Worm (Caenorhabditis elegans) whole organism, early embryonic: ENCODE data around the gene C25F9.2.

ENCODE experiments used
- B0310.2 ChIP-seq: sonication (generic microtip); optimal IDR thresholded peaks from 2 replicates; lab custom pipeline; 2016; ENCODE audit warnings: mild to moderate bottlenecking, missing genetic modification characterization, missing compliant biosample characterization
- F13C5.2 ChIP-seq: sonication (generic microtip); optimal IDR thresholded peaks from 2 replicates; lab custom pipeline; 2017; ENCODE audit warnings: mild to moderate bottlenecking, missing genetic modification characterization, inconsistent platforms, missing compliant biosample characterization
- aly-1 ChIP-seq: sonication (generic microtip); optimal IDR thresholded peaks from 2 replicates; lab custom pipeline; 2016; ENCODE audit warnings: missing genetic modification characterization, missing compliant biosample characterization
- ama-1 ChIP-seq: fragments of 150-350 bp; optimal IDR thresholded peaks from 2 replicates; lab custom pipeline; 2014
- ceh-13 ChIP-seq: fragments of 200-800 bp; sonication (Bioruptor generic); optimal IDR thresholded peaks from 2 replicates; lab custom pipeline; 2018; ENCODE audit warnings: mild to moderate bottlenecking, missing genetic modification characterization, missing compliant biosample characterization
- ceh-36 ChIP-seq: sonication (generic microtip); optimal IDR thresholded peaks from 2 replicates; lab custom pipeline; 2016; ENCODE audit warnings: missing genetic modification characterization, inconsistent platforms, missing compliant biosample characterization
- ets-7 ChIP-seq: sonication (generic microtip); optimal IDR thresholded peaks from 2 replicates; lab custom pipeline; 2016; ENCODE audit warnings: missing genotype, missing genetic modification characterization, missing compliant biosample characterization
- flt-1 ChIP-seq: fragments of 200-800 bp; sonication (Bioruptor generic); IDR thresholded peaks from 2 replicates; pipeline ENCODE4 v1.3.6; 2022; ENCODE audit warnings: missing genetic modification characterization, missing compliant biosample characterization
- hmbx-1 ChIP-seq: sonication (generic microtip); optimal IDR thresholded peaks from 2 replicates; lab custom pipeline; 2016; ENCODE audit warnings: mild to moderate bottlenecking, missing genetic modification characterization, missing compliant biosample characterization
- hmg-4 ChIP-seq: fragments of 200-800 bp; sonication (Bioruptor generic); optimal IDR thresholded peaks from 2 replicates; lab custom pipeline; 2018; ENCODE audit warnings: mild to moderate bottlenecking, missing genetic modification characterization, missing compliant biosample characterization
- hnd-1 ChIP-seq: sonication (generic microtip); optimal IDR thresholded peaks from 2 replicates; lab custom pipeline; 2016; ENCODE audit warnings: missing genetic modification characterization, missing compliant biosample characterization
- pes-1 ChIP-seq: fragments of 200-800 bp; sonication (Bioruptor generic); IDR thresholded peaks from 2 replicates; pipeline ENCODE4 v1.3.6; 2022; ENCODE audit warnings: missing genetic modification reagents, missing genetic modification characterization, missing compliant biosample characterization
- scrt-1 ChIP-seq: fragments of 200-800 bp; sonication (Bioruptor generic); IDR thresholded peaks from 2 replicates; pipeline ENCODE4 v1.3.6; 2022; ENCODE audit warnings: missing genetic modification characterization, missing compliant biosample characterization
- sea-1 ChIP-seq: fragments of 200-800 bp; sonication (Bioruptor generic); conservative IDR thresholded peaks from 2 replicates; pipeline ENCODE4 v1.3.6; 2022; ENCODE audit warnings: missing genetic modification characterization, missing compliant biosample characterization
- tbx-11 ChIP-seq: fragments of 200-800 bp; sonication (Bioruptor generic); IDR thresholded peaks from 2 replicates; pipeline ENCODE4 v1.3.6; 2022; ENCODE audit warnings: missing genetic modification characterization, missing compliant biosample characterization
- tbx-37 ChIP-seq: fragments of 200-800 bp; sonication (Bioruptor generic); conservative IDR thresholded peaks from 2 replicates; pipeline ENCODE4 v1.3.6; 2022; ENCODE audit warnings: missing genetic modification reagents, missing genetic modification characterization, missing compliant biosample characterization
- tra-4 ChIP-seq: sonication (generic microtip); optimal IDR thresholded peaks from 2 replicates; lab custom pipeline; 2017; ENCODE audit warnings: missing genetic modification characterization, missing compliant biosample characterization

C25F9.2 gene

ce11 chrV:19449544-19449943, 28.3 kb downstream of the C25F9.2 start, which contains the start of gene M04C3.5:
TSS of gene M04C3.5 (plus strand) at chrV:19449733.
- no peak for TF ChIP-seq ceh-13 (GFP tag; lab: Kevin White, UChicago)

- no peak for TF ChIP-seq hmg-4 (GFP tag; lab: Kevin White, UChicago)
- no peak for TF ChIP-seq F13C5.2
- no peak for TF ChIP-seq tbx-11 (GFP tag; lab: Robert Waterston, UW)
- no peak for TF ChIP-seq B0310.2
- no peak for TF ChIP-seq hnd-1 (tag; lab: Kevin White, UChicago)
- no peak for TF ChIP-seq tbx-37 (GFP tag; lab: Robert Waterston, UW)
- TF ChIP-seq tra-4, result no peak
- no peak for TF ChIP-seq pes-1 (GFP tag; lab: Robert Waterston, UW)
- TF ChIP-seq ceh-36 (tag; lab: Kevin White, UChicago), result no peak
Observed at ce11 chrV:19455650-19456049, 34.4 kb downstream of the C25F9.2 start, which contains the start of the genes Y43F8B.13 and Y43F8B.14. TSS of gene Y43F8B.13 (plus strand) at chrV:19455950. TSS of gene Y43F8B.14 (minus strand) at chrV:19455971.

ce11 chrV:19457120-19457519, 35.8 kb downstream of the C25F9.2 start, which contains the start of gene Y43F8B.24:
TSS of gene Y43F8B.24 (plus strand) at chrV:19457420.
- TF ChIP-seq ceh-36 (tag; lab: Kevin White, UChicago) (no peak), B0310.2 (no peak), sea-1 (no peak), hmg-4 (GFP tag; lab: Kevin White, UChicago) (no peak)

- TF ChIP-seq hmbx-1 (tag; lab: Kevin White, UChicago) (no peak), ceh-36 (tag; lab: Kevin White, UChicago) (no peak), tbx-37 (GFP tag; lab: Robert Waterston, UW) (no peak), sea-1 (no peak), tra-4 (no peak), pes-1 (GFP tag; lab: Robert Waterston, UW) (no peak), tbx-11 (GFP tag; lab: Robert Waterston, UW) (no peak), ama-1 (no peak), scrt-1 (no peak), F13C5.2 (no peak), hmg-4 (GFP tag; lab: Kevin White, UChicago) (no peak), ets-7 (no peak), ceh-13 (GFP tag; lab: Kevin White, UChicago) (no peak), aly-1 (tag; lab: Kevin White, UChicago) (no peak), hnd-1 (tag; lab: Kevin White, UChicago) (no peak), B0310.2 (no peak), flt-1 (GFP tag; lab: Robert Waterston, UW) (no peak)
Observed at ce11 chrV:19462020-19462419, 40.7 kb downstream of the C25F9.2 start, which contains the start of gene Y43F8B.15. TSS of gene Y43F8B.15 (minus strand) at chrV:19462120.

ce11 chrV:19462612-19463011, 41.3 kb downstream of the C25F9.2 start, which contains the start of gene Y43F8B.25:
TSS of gene Y43F8B.25 (plus strand) at chrV:19462912.
- TF ChIP-seq tbx-37 (GFP tag; lab: Robert Waterston, UW) (no peak), sea-1 (no peak), flt-1 (GFP tag; lab: Robert Waterston, UW) (no peak), hmg-4 (GFP tag; lab: Kevin White, UChicago) (no peak), ceh-13 (GFP tag; lab: Kevin White, UChicago) (no peak), tra-4 (no peak), scrt-1 (no peak), hnd-1 (tag; lab: Kevin White, UChicago) (no peak), ceh-36 (tag; lab: Kevin White, UChicago) (no peak), ama-1 (no peak), aly-1 (tag; lab: Kevin White, UChicago) (no peak), pes-1 (GFP tag; lab: Robert Waterston, UW) (no peak), F13C5.2 (no peak), hmbx-1 (tag; lab: Kevin White, UChicago) (no peak), tbx-11 (GFP tag; lab: Robert Waterston, UW) (no peak), B0310.2 (no peak)

- TF ChIP-seq tbx-11 (GFP tag; lab: Robert Waterston, UW) (no peak), sea-1 (no peak), ets-7 (no peak), ceh-36 (tag; lab: Kevin White, UChicago) (no peak), ama-1 (no peak), aly-1 (tag; lab: Kevin White, UChicago) (no peak), F13C5.2 (no peak)
Observed at ce11 chrV:19467574-19467973, 46.3 kb downstream of the C25F9.2 start, which contains the start of gene Y43F8B.23. TSS of gene Y43F8B.23 (minus strand) at chrV:19467648.

- TF ChIP-seq flt-1 (GFP tag; lab: Robert Waterston, UW) (no peak), sea-1 (no peak), B0310.2 (no peak), F13C5.2 (no peak), scrt-1 (no peak), ceh-36 (tag; lab: Kevin White, UChicago) (no peak), ama-1 (no peak), ceh-13 (GFP tag; lab: Kevin White, UChicago) (no peak), tra-4 (no peak), hmbx-1 (tag; lab: Kevin White, UChicago) (no peak), tbx-37 (GFP tag; lab: Robert Waterston, UW) (no peak), tbx-11 (GFP tag; lab: Robert Waterston, UW) (no peak), ets-7 (no peak), hmg-4 (GFP tag; lab: Kevin White, UChicago) (no peak), pes-1 (GFP tag; lab: Robert Waterston, UW) (no peak), hnd-1 (tag; lab: Kevin White, UChicago) (no peak), aly-1 (tag; lab: Kevin White, UChicago) (no peak)
Observed at ce11 chrV:19468083-19468482, 46.8 kb downstream of the C25F9.2 start, which contains the start of gene Y43F8B.12. TSS of gene Y43F8B.12 (plus strand) at chrV:19468383.

ce11 chrV:19470385-19470784, 49.1 kb downstream of the C25F9.2 start, which contains the start of gene Y43F8B.11:
TSS of gene Y43F8B.11 (plus strand) at chrV:19470685.
- TF ChIP-seq tra-4, result no peak
- TF ChIP-seq hnd-1 (tag; lab: Kevin White, UChicago), result no peak
- no peak for TF ChIP-seq aly-1 (tag; lab: Kevin White, UChicago)
- TF ChIP-seq sea-1, result no peak
- no peak for TF ChIP-seq tbx-37 (GFP tag; lab: Robert Waterston, UW)
- TF ChIP-seq ceh-36 (tag; lab: Kevin White, UChicago), result no peak
- TF ChIP-seq hmg-4 (GFP tag; lab: Kevin White, UChicago), result no peak
- TF ChIP-seq ceh-13 (GFP tag; lab: Kevin White, UChicago), result no peak
- no peak for TF ChIP-seq tbx-11 (GFP tag; lab: Robert Waterston, UW)
- TF ChIP-seq ets-7, result no peak
- TF ChIP-seq pes-1 (GFP tag; lab: Robert Waterston, UW), result no peak
- no peak for TF ChIP-seq hmbx-1 (tag; lab: Kevin White, UChicago)
- no peak for TF ChIP-seq flt-1 (GFP tag; lab: Robert Waterston, UW)
- no peak for TF ChIP-seq ama-1
- TF ChIP-seq F13C5.2, result no peak
- TF ChIP-seq scrt-1, result no peak
